Fruit fly (Drosophila melanogaster): Measurements from ENCODE around the gene Prp40.
A peak's percentile ranks its signal among the peaks of the same experiment; 100 is the strongest.

The Prp40 gene

DNA sequence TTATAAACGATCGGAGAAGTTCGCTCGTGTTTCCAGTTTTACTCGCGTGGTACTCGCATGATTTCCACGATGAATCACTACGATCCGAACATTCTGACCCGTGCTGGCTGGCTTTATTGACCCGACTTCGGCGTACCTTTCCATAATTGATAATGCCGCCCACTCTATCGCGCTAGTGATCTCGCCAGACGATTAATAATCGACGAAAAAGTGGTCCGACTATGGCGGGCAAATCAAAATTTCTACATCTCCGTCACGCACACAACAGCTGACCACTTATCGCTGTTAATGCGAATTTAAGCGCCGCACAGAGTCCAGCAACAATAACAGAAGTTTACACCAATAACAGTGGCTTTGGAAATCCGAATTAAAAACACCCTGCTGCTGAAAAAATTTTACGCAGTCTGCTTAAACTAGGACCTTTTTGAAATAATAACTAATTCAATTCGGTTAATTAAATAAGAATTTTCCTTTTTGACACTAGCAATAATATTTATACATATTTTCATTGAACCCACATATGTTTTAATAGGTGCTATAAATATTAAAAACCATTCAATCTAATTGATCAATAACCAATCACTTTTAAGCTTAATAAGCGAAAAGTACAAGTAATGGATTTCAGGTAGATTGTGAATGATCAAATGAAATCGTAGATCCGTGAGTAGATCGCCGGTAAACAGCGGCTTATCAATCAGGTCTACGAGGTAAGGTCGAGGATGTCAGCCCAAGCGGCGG, 32.9 kb downstream of the Prp40 start (continued):
- TF ChIP-seq Mrtf (GFP tag; IDR thresholded peaks at IDR 0.05) (peak; percentile 41; the same call in 2 of the 3 replicates), slp2 (GFP tag; optimal IDR thresholded peaks at IDR 0.05) (no peak), MTF-1 (GFP tag; optimal IDR thresholded peaks at IDR 0.05; ENCODE audit: borderline replicate concordance) (no peak), ATbp (GFP tag; optimal IDR thresholded peaks at IDR 0.05) (no peak), sd (tag; optimal IDR thresholded peaks at IDR 0.05) (no peak), CG4360 (GFP tag; IDR thresholded peaks at IDR 0.05) (no peak), ems (GFP tag; optimal IDR thresholded peaks at IDR 0.05) (peak; percentile 30), fd96Cb (tag; optimal IDR thresholded peaks at IDR 0.05) (no peak), CG3065 (GFP tag; optimal IDR thresholded peaks at IDR 0.05) (no peak), esg (GFP tag; conservative IDR thresholded peaks at IDR 0.05) (no peak), NC2α (GFP tag; optimal IDR thresholded peaks at IDR 0.05) (no peak), B-H1 (GFP tag; IDR thresholded peaks at IDR 0.05) (no peak), Chrac-16 (GFP tag; optimal IDR thresholded peaks at IDR 0.05) (peak; percentile 5), CG7357 (GFP tag; IDR thresholded peaks at IDR 0.05) (no peak), HLH3B (GFP tag; IDR thresholded peaks at IDR 0.05) (no peak), CG13894 (tag; optimal IDR thresholded peaks at IDR 0.05) (no peak), D19A (tag; optimal IDR thresholded peaks at IDR 0.05) (peak; percentile 94), CG17612 (GFP tag; IDR thresholded peaks at IDR 0.05) (no peak), Adf1 (GFP tag; IDR thresholded peaks at IDR 0.05) (no peak), pros (GFP tag; optimal IDR thresholded peaks at IDR 0.05) (no peak), croc (GFP tag; conservative IDR thresholded peaks at IDR 0.05) (no peak), HLH4C (GFP tag; IDR thresholded peaks at IDR 0.05; ENCODE audit: partially characterized antibody) (no peak), CG9876 (GFP tag; optimal IDR thresholded peaks at IDR 0.05) (no peak), CG11504 (tag; optimal IDR thresholded peaks at IDR 0.05) (peak; percentile 67), CG14667 (GFP tag; IDR thresholded peaks at IDR 0.05) (no peak), CG8388 (GFP tag; optimal IDR thresholded peaks at IDR 0.05) (no peak), toy (GFP tag; IDR thresholded peaks at IDR 0.05) (no peak), CG4820 (GFP tag; optimal IDR thresholded peaks at IDR 0.05) (no peak), ro (GFP tag; IDR thresholded peaks at IDR 0.05) (0 out of 2 replicates have a peak, but pooled peaks have one; percentile 19), dmrt11E (tag; optimal IDR thresholded peaks at IDR 0.05) (peak; percentile 10), Abd-B (GFP tag; optimal IDR thresholded peaks at IDR 0.05) (peak; percentile 24), CG9797 (GFP tag; optimal IDR thresholded peaks at IDR 0.05) (no peak), CG1024 (GFP tag; IDR thresholded peaks at IDR 0.05) (no peak), tap (tag; optimal IDR thresholded peaks at IDR 0.05) (no peak), CG18619 (GFP tag; optimal IDR thresholded peaks at IDR 0.05) (peak; percentile 71), CG15269 (tag; optimal IDR thresholded peaks at IDR 0.05) (no peak), her (GFP tag; optimal IDR thresholded peaks at IDR 0.05) (no peak), CG1832 (GFP tag; optimal IDR thresholded peaks at IDR 0.05) (no peak), ttk (GFP tag; IDR thresholded peaks at IDR 0.05) (no peak), pum (GFP tag; optimal IDR thresholded peaks at IDR 0.05) (no peak), CG6689 (GFP tag; IDR thresholded peaks at IDR 0.05) (peak; percentile 44), CG12071 (GFP tag; optimal IDR thresholded peaks at IDR 0.05) (no peak), CG11085 (GFP tag; IDR thresholded peaks at IDR 0.05) (no peak), Myb (GFP tag; optimal IDR thresholded peaks at IDR 0.05) (no peak), nerfin-1 (tag; optimal IDR thresholded peaks at IDR 0.05) (no peak), odd (GFP tag; optimal IDR thresholded peaks at IDR 0.05) (no peak), Dp (GFP tag; optimal IDR thresholded peaks at IDR 0.05) (peak; percentile 70), Tbp (GFP tag; optimal IDR thresholded peaks at IDR 0.05) (no peak), CG7372 (GFP tag; IDR thresholded peaks at IDR 0.05) (no peak), CG6175 (GFP tag; IDR thresholded peaks at IDR 0.05) (no peak), CTCF (GFP tag; optimal IDR thresholded peaks at IDR 0.05) (no peak), pb (GFP tag; optimal IDR thresholded peaks at IDR 0.05) (no peak)
